Fruit fly (Drosophila melanogaster) whole organism, adult: ENCODE results near the gene CG15717.

Experiments
- CG11617 ChIP-seq: fragments of 200-800 bp; sonication (Bioruptor generic); optimal IDR thresholded peaks from 2 replicates; lab custom pipeline; 2017; ENCODE audit warnings: mild to moderate bottlenecking, missing biosample characterization, missing genetic modification reagents, missing genetic modification characterization
- CG12768 ChIP-seq: fragments of 200-800 bp; sonication (Bioruptor generic); optimal IDR thresholded peaks from 2 replicates; lab custom pipeline; 2017; ENCODE audit warnings: missing biosample characterization, missing genetic modification characterization, mild to moderate bottlenecking, moderate library complexity, missing genetic modification reagents
- CG14711 ChIP-seq: fragments of 200-800 bp; sonication (Bioruptor generic); optimal IDR thresholded peaks from 2 replicates; lab custom pipeline; 2018; ENCODE audit warnings: missing biosample characterization, mild to moderate bottlenecking, missing genetic modification characterization, moderate library complexity
- CG1620 ChIP-seq: fragments of 200-800 bp; sonication (Bioruptor generic); optimal IDR thresholded peaks from 2 replicates; lab custom pipeline; 2016; ENCODE audit warnings: missing biosample characterization, missing genetic modification characterization
- CG33017 ChIP-seq: fragments of 200-800 bp; sonication (Bioruptor generic); optimal IDR thresholded peaks from 2 replicates; lab custom pipeline; 2018; ENCODE audit warnings: missing biosample characterization, mild to moderate bottlenecking, missing genetic modification characterization, moderate library complexity
- CG5204 ChIP-seq: fragments of 200-800 bp; sonication (Bioruptor generic); optimal IDR thresholded peaks from 2 replicates; lab custom pipeline; 2016; ENCODE audit warnings: missing biosample characterization, missing genetic modification characterization
- CG7045 ChIP-seq: fragments of 200-800 bp; sonication (Bioruptor generic); optimal IDR thresholded peaks from 2 replicates; lab custom pipeline; 2017; ENCODE audit warnings: missing biosample characterization, mild to moderate bottlenecking, missing genetic modification characterization
- CG7101 ChIP-seq: fragments of 200-800 bp; sonication (Bioruptor generic); optimal IDR thresholded peaks from 2 replicates; lab custom pipeline; 2018; ENCODE audit warnings: missing biosample characterization, mild to moderate bottlenecking, missing genetic modification characterization, moderate library complexity
- Clk ChIP-seq: fragments of 200-800 bp; sonication (Bioruptor generic); optimal IDR thresholded peaks from 2 replicates; lab custom pipeline; 2017; ENCODE audit warnings: missing biosample characterization, missing genetic modification characterization
- Crg-1 ChIP-seq: fragments of 200-800 bp; sonication (Bioruptor generic); optimal IDR thresholded peaks from 2 replicates; lab custom pipeline; 2016; ENCODE audit warnings: missing biosample characterization, missing genetic modification characterization
- Hr96 ChIP-seq: fragments of 200-800 bp; sonication (Bioruptor generic); optimal IDR thresholded peaks from 2 replicates; lab custom pipeline; 2016; ENCODE audit warnings: missing biosample characterization, missing genetic modification characterization
- Mnt ChIP-seq: fragments of 200-800 bp; sonication (Bioruptor generic); optimal IDR thresholded peaks from 2 replicates; lab custom pipeline; 2016; ENCODE audit warnings: missing biosample characterization, mild to moderate bottlenecking, missing genetic modification characterization
- bab1 ChIP-seq: fragments of 200-800 bp; sonication (Bioruptor generic); optimal IDR thresholded peaks from 3 replicates; lab custom pipeline; 2019; ENCODE audit warnings: missing biosample characterization, mild to moderate bottlenecking, missing genetic modification characterization, moderate library complexity
- cic ChIP-seq: fragments of 200-800 bp; sonication (Bioruptor generic); optimal IDR thresholded peaks from 2 replicates; lab custom pipeline; 2017; ENCODE audit warnings: missing biosample characterization, mild to moderate bottlenecking, missing genetic modification characterization, moderate library complexity
- cnc ChIP-seq, 2 experiments: fragments of >200 bp; optimal IDR thresholded peaks; 2 replicates each; lab custom pipeline; 2017
- kay ChIP-seq: fragments of 200-800 bp; sonication (Bioruptor generic); peaks from one replicate; lab custom pipeline; 2016; ENCODE audit warnings: missing biosample characterization, missing genetic modification characterization, borderline replicate concordance
- ovo ChIP-seq: fragments of 200-800 bp; sonication (Bioruptor generic); optimal IDR thresholded peaks from 2 replicates; lab custom pipeline; 2016; ENCODE audit warnings: missing biosample characterization, missing genetic modification characterization
- pad ChIP-seq: fragments of 200-800 bp; sonication (Bioruptor generic); optimal IDR thresholded peaks from 3 replicates; lab custom pipeline; 2017; ENCODE audit warnings: missing biosample characterization, missing genetic modification characterization, mild to moderate bottlenecking, moderate library complexity, missing genetic modification reagents
- tj ChIP-seq: fragments of 200-800 bp; sonication (Bioruptor generic); optimal IDR thresholded peaks from 3 replicates; lab custom pipeline; 2017; ENCODE audit warnings: missing biosample characterization, mild to moderate bottlenecking, missing genetic modification characterization, moderate library complexity
- toe ChIP-seq: fragments of 200-800 bp; sonication (Bioruptor generic); optimal IDR thresholded peaks from 2 replicates; lab custom pipeline; 2016; ENCODE audit warnings: missing biosample characterization, missing genetic modification characterization

The CG15717 gene

DNA sequence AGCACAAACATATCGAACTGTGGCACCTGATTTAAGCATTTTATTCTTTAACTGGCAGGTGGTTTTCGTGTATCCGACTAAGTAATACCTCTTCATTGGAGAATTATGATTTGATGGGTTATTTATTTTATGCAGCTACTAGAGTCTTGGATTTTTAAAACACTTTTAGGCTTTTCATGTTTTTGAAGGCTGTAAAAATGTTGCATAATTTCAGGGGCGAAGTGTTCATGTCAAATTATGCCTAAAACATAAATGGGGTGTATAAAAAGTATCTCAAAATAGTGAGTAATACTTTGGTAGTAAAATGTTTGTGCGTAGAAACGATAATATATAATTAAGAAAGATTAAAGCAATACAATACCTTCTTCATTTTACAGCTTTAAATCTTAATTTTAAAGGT lies 6.1 kb downstream of the CG15717 start:
- TF ChIP-seq Clk (GFP tag; lab: Kevin White, UChicago) (no peak), CG7045 (no peak), tj (GFP tag; lab: Kevin White, UChicago) (no peak), ovo (no peak), CG12768 (GFP tag; lab: Kevin White, UChicago) (no peak), Crg-1 (GFP tag; lab: Kevin White, UChicago) (no peak), cic (no peak), CG1620 (no peak), pad (GFP tag; lab: Kevin White, UChicago) (no peak)

DNA sequence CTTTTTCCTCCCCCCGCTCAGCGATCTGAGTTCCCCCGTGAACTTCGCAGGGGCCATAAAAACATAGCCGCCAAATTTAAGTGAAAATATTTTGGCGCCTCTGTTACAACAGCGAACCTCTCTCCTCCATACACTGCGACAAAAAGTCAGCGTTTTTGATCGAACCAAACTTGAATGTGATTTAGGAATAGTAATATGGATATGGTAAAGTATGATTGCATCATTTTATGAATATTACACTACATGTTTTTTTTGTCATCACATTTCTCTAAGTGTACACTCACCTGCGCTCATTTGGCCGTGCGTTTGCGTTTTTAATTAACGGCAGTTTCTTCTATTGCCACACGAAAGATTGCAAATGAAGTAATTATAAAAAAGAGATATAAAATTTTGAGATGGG lies 7.0 kb downstream of the CG15717 start:
- TF ChIP-seq ovo, result no peak
- no peak for TF ChIP-seq tj (GFP tag; lab: Kevin White, UChicago)
- TF ChIP-seq CG7101 (tag; lab: Kevin White, UChicago), result no peak
- TF ChIP-seq Crg-1 (GFP tag; lab: Kevin White, UChicago), result no peak
- no peak for TF ChIP-seq Hr96 (GFP tag; lab: Kevin White, UChicago)
- no peak for TF ChIP-seq cic
- TF ChIP-seq pad (GFP tag; lab: Kevin White, UChicago), result no peak
- TF ChIP-seq CG1620, result no peak
- no peak for TF ChIP-seq CG33017 (tag; lab: Kevin White, UChicago)
- no peak for TF ChIP-seq CG11617
- TF ChIP-seq CG12768 (GFP tag; lab: Kevin White, UChicago), result no peak
- no peak for TF ChIP-seq Mnt (GFP tag; lab: Kevin White, UChicago)
- no peak for TF ChIP-seq cnc (optimal IDR thresholded peaks at IDR 0.05; lab: Kevin White, UChicago)
- TF ChIP-seq CG7045, result no peak
- no peak for TF ChIP-seq toe (GFP tag; lab: Kevin White, UChicago)
- TF ChIP-seq bab1, result no peak
- no peak for TF ChIP-seq CG5204 (GFP tag; lab: Kevin White, UChicago)
- no peak for TF ChIP-seq Clk (GFP tag; lab: Kevin White, UChicago)

DNA sequence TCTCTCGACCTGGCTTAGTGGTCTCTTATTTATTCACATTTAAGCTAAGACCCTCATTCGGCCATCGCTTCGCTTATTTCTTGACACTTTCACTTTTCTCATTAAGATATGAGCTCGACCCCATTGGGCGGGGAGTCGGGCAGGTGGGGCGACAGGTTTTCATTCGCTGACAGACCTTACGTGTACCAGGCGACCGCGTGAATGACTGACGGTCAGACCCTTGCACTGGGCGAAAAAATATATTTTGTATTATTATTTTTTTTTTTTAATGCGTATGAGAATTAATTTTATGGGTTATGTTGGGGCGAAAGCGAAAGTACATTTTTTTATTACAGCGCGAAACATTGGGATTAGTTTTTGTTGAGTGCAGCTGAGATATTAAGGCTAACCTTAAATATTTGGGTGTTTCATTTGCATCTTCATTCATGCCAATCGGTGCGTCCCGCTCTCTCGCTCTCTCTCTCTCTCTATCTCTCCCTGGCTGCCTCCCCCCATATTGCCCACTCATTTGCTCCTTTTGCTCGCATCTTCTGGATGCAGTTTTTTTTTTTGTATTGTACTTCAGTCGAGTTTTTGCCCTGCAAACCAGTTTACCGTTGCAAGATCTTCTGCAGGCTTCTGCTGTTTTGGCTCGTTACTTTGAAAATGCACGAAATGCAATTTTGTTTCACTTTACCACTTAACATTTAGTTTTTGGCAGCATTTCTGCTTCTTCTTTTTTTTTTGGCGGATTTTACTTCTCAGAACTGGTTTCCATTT lies 8.4 kb downstream of the CG15717 start:
- no peak for TF ChIP-seq CG7101 (tag; lab: Kevin White, UChicago)
- no peak for TF ChIP-seq Mnt (GFP tag; lab: Kevin White, UChicago)
- TF ChIP-seq tj (GFP tag; lab: Kevin White, UChicago), result no peak
- TF ChIP-seq Clk (GFP tag; lab: Kevin White, UChicago), result no peak
- no peak for TF ChIP-seq bab1
- TF ChIP-seq CG14711 (tag; lab: Kevin White, UChicago), result no peak
- no peak for TF ChIP-seq CG5204 (GFP tag; lab: Kevin White, UChicago)
- no peak for TF ChIP-seq CG12768 (GFP tag; lab: Kevin White, UChicago)
- TF ChIP-seq kay, result no peak
- no peak for TF ChIP-seq CG33017 (tag; lab: Kevin White, UChicago)
- TF ChIP-seq Crg-1 (GFP tag; lab: Kevin White, UChicago), result no peak
- TF ChIP-seq pad (GFP tag; lab: Kevin White, UChicago), result no peak
- no peak for TF ChIP-seq CG7045
- TF ChIP-seq cnc (optimal IDR thresholded peaks at IDR 0.05; lab: Kevin White, UChicago), result no peak

DNA sequence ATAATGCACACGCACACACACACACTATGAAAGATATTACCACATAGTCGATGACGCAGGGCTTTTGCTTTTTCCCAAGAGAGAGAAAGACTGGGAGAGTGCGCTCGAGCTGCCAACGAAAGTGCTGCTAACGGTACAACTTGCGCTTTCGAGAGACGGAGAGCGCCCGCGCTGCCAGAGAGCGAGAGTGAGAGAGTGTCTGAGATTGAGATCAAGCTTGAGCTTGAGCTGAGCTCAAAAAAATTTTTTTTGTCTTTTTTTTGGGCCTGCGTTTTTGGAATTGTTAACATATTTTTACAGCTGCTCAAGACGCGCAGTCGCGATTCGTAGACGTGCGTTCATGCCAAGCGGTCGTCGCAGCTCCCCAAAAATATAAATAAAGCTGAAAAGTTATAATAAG lies 10.1 kb downstream of the CG15717 start, which contains the start of gene CG32645:
Gene CG32645 (plus strand): TSS at position 313 of the 400 bp plus-strand sequence.
- TF ChIP-seq Clk (GFP tag; lab: Kevin White, UChicago) (no peak), CG14711 (tag; lab: Kevin White, UChicago) (no peak), cic (no peak), cnc (optimal IDR thresholded peaks at IDR 0.05; lab: Kevin White, UChicago) (no peak), pad (GFP tag; lab: Kevin White, UChicago) (no peak), CG7101 (tag; lab: Kevin White, UChicago) (no peak), CG1620 (no peak), CG7045 (no peak), Hr96 (GFP tag; lab: Kevin White, UChicago) (no peak), CG5204 (GFP tag; lab: Kevin White, UChicago) (no peak), bab1 (no peak)

DNA sequence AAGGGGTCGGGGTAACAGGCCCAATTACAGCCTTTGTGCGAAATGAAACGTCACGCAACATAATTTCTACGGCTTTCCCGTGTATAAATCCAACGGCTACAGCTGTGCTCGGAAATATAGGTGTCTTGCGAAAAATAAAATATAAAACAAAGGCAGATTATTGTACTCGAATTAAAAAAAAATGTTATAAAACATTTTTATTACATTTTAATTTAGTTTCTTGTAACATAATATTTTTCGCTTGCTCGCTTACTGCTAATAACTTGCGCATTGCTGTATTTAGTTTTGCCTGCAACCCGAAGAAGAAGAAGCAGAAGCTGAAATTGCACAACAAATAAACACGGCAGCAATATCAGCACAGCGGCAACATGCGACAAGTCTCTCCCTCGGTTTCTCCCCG lies 14.3 kb downstream of the CG15717 start:
- no peak for TF ChIP-seq CG7101 (tag; lab: Kevin White, UChicago)
- peak; percentile 21 for TF ChIP-seq bab1
- TF ChIP-seq CG14711 (tag; lab: Kevin White, UChicago), result no peak

dm6 chrX:13145858-13146257 lies 17.1 kb downstream of the CG15717 start:
- TF ChIP-seq ovo (no peak), CG7045 (no peak), CG33017 (tag; lab: Kevin White, UChicago) (no peak), toe (GFP tag; lab: Kevin White, UChicago) (no peak), cnc (optimal IDR thresholded peaks at IDR 0.05; lab: Kevin White, UChicago) (no peak), CG1620 (no peak), Crg-1 (GFP tag; lab: Kevin White, UChicago) (no peak), Mnt (GFP tag; lab: Kevin White, UChicago) (no peak), cic (no peak)

DNA sequence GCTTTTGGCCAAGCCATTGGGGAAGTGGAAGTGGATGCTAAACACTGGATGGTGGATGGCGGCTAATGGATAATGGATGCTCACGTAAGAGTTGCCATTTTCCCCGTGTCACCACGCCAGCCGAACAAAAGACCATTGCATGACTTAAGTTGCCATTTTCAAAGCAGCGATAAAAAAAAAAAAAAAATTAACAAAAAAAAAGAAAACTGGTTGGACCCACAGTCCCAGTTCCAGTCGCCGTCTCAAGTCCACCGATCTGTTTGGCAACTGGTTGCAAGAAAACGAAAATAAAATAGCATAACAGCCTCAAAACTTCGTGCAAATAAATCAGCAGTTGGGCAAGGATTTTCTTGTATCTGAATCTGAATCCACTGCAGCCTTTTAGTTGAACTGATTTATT lies 20.3 kb downstream of the CG15717 start:
- TF ChIP-seq cic, result no peak
- no peak for TF ChIP-seq cnc (optimal IDR thresholded peaks at IDR 0.05; lab: Kevin White, UChicago)
- no peak for TF ChIP-seq Crg-1 (GFP tag; lab: Kevin White, UChicago)
- TF ChIP-seq CG12768 (GFP tag; lab: Kevin White, UChicago), result no peak
- TF ChIP-seq CG5204 (GFP tag; lab: Kevin White, UChicago), result no peak
- no peak for TF ChIP-seq pad (GFP tag; lab: Kevin White, UChicago)
